Worm (Caenorhabditis elegans): ENCODE results near the gene F55C9.14.

DNA sequence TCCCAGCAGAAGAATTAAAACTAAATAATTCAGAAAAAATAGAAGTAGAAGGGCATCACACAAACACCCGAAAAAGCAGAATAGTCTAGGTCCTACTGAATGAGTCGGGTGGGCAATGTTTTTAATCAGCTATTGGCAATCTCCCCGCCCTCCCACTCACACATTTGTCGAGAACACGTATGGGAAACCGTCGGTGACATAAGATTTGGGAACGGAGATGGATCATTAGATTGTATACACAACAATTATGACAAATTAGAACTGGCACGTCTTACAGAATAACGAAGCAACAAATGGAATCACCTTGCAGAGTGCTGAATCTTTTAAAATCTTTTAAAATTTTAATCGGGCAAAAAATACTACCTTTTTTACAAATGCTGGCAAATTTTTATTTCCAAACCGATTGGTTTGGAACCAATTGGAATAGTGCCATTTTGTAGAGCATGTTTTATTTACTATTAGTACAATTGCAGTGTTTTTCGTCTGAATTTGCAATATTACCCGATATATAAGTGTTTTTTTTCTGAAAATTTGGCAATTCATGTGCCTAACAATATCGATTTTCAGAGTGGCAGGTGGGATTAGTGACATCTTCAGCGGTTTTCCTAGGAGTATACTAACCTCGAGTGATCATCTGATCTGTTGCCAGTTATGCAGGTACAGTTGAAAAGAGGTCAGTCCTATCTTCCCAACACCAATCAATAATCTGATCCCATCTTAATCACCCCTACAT lies 11.1 kb upstream of the F55C9.14 start, which contains the start of the genes F55C9.3 and fbxb-57:
- TF ChIP-seq M03D4.4 (tag; optimal IDR thresholded peaks at IDR 0.05) (no peak), mep-1 (tag; optimal IDR thresholded peaks at IDR 0.05) (no peak), snpc-4 (tag; optimal IDR thresholded peaks at IDR 0.05) (no peak), lin-32 (GFP tag; optimal IDR thresholded peaks at IDR 0.05) (no peak), unc-39 (tag; optimal IDR thresholded peaks at IDR 0.05) (no peak), nhr-12 (tag; optimal IDR thresholded peaks at IDR 0.05) (no peak), ztf-11 (tag; optimal IDR thresholded peaks at IDR 0.05) (no peak), elt-3 (tag; optimal IDR thresholded peaks at IDR 0.05) (no peak), bed-3 (GFP tag; optimal IDR thresholded peaks at IDR 0.05) (no peak)

Data from whole organism, mixed stage, embryonic.